Worm (Caenorhabditis elegans) whole organism, mixed stage, embryonic: Measurements from ENCODE around the gene npr-9.

ENCODE experiments used
- ces-1 ChIP-seq: fragments of 150-350 bp; optimal IDR thresholded peaks from 2 replicates; lab custom pipeline; 2014; ENCODE audit warnings: missing biosample characterization, missing genetic modification reagents, missing genetic modification characterization
- elt-1 ChIP-seq: sonication (generic microtip); optimal IDR thresholded peaks from 2 replicates; lab custom pipeline; 2017; ENCODE audit warnings: missing genetic modification characterization, mild to moderate bottlenecking, missing compliant biosample characterization, antibody characterized with exemption, moderate library complexity, borderline replicate concordance; ENCODE audit not compliant: insufficient read depth
- elt-3 ChIP-seq: fragments of 150-350 bp; optimal IDR thresholded peaks from 2 replicates; lab custom pipeline; 2014; ENCODE audit warnings: missing biosample characterization, missing genetic modification characterization
- mep-1 ChIP-seq: fragments of 150-350 bp; optimal IDR thresholded peaks from 2 replicates; lab custom pipeline; 2017; ENCODE audit warnings: missing biosample characterization, missing genetic modification reagents, missing genetic modification characterization, inconsistent platforms
- nhr-12 ChIP-seq: fragments of 150-350 bp; optimal IDR thresholded peaks from 2 replicates; lab custom pipeline; 2014; ENCODE audit warnings: missing biosample characterization, missing genetic modification characterization
- nhr-76 ChIP-seq: sonication (generic microtip); optimal IDR thresholded peaks from 2 replicates; lab custom pipeline; 2017; ENCODE audit warnings: missing biosample characterization, missing genetic modification characterization
- pha-4 ChIP-seq: fragments of 150-350 bp; optimal IDR thresholded peaks from 2 replicates; lab custom pipeline; 2018; ENCODE audit warnings: missing biosample characterization, missing genetic modification reagents, missing genetic modification characterization
- sem-2 ChIP-seq: fragments of 200-800 bp; sonication (Bioruptor generic); optimal IDR thresholded peaks from 2 replicates; lab custom pipeline; 2018; ENCODE audit warnings: mild to moderate bottlenecking, missing genetic modification characterization, missing compliant biosample characterization
- snpc-4 ChIP-seq: fragments of 150-350 bp; optimal IDR thresholded peaks from 2 replicates; lab custom pipeline; 2014; ENCODE audit warnings: missing biosample characterization, missing genetic modification characterization
- tbx-8 ChIP-seq: fragments of 200-800 bp; sonication (Bioruptor generic); optimal IDR thresholded peaks from 2 replicates; lab custom pipeline; 2018; ENCODE audit warnings: mild to moderate bottlenecking, missing genetic modification characterization, moderate library complexity, missing compliant biosample characterization
- unc-39 ChIP-seq: fragments of 150-350 bp; optimal IDR thresholded peaks from 2 replicates; lab custom pipeline; 2014; ENCODE audit warnings: missing biosample characterization, missing genetic modification characterization
- unc-62 ChIP-seq: fragments of 150-350 bp; optimal IDR thresholded peaks from 2 replicates; lab custom pipeline; 2014; ENCODE audit warnings: missing biosample characterization, missing genetic modification reagents, missing genetic modification characterization

- TF ChIP-seq nhr-12 (tag; lab: Kevin White, UChicago) (no peak), nhr-76 (tag; lab: Kevin White, UChicago) (no peak), elt-1 (no peak), ces-1 (GFP tag; lab: Kevin White, UChicago) (no peak), snpc-4 (tag; lab: Kevin White, UChicago) (no peak), elt-3 (tag; lab: Kevin White, UChicago) (no peak), unc-62 (GFP tag; lab: Kevin White, UChicago) (no peak), unc-39 (tag; lab: Kevin White, UChicago) (no peak), sem-2 (GFP tag; lab: Kevin White, UChicago) (no peak), mep-1 (tag; lab: Kevin White, UChicago) (no peak), pha-4 (no peak), tbx-8 (GFP tag; lab: Kevin White, UChicago) (no peak)
Measured at ce11 chrX:11377370-11377769, 47.8 kb downstream of the npr-9 start, which contains the start of gene tni-1.
